Worm (Caenorhabditis elegans) whole organism, late embryonic: ENCODE data around the gene C16C8.10.

Experiments used
- C08G9.2 ChIP-seq: sonication (generic microtip); optimal IDR thresholded peaks from 2 replicates; lab custom pipeline; 2016; ENCODE audit warnings: mild to moderate bottlenecking, missing genetic modification characterization, moderate library complexity, missing compliant biosample characterization
- ahr-1 ChIP-seq: sonication (generic microtip); optimal IDR thresholded peaks from 2 replicates; lab custom pipeline; 2016; ENCODE audit warnings: missing genetic modification characterization, missing compliant biosample characterization
- ama-1 ChIP-seq: fragments of 150-350 bp; optimal IDR thresholded peaks from 2 replicates; lab custom pipeline; 2014
- ceh-2 ChIP-seq: sonication (generic microtip); optimal IDR thresholded peaks from 2 replicates; lab custom pipeline; 2016; ENCODE audit warnings: missing genotype, missing genetic modification characterization, missing compliant biosample characterization
- pqm-1 ChIP-seq: sonication (generic microtip); optimal IDR thresholded peaks from 2 replicates; lab custom pipeline; 2016; ENCODE audit warnings: missing genetic modification characterization, missing compliant biosample characterization
- ref-2 ChIP-seq: sonication (generic microtip); optimal IDR thresholded peaks from 2 replicates; lab custom pipeline; 2016; ENCODE audit warnings: missing genetic modification characterization, missing compliant biosample characterization

- TF ChIP-seq ama-1 (lab: Kevin White, UChicago) (no peak), C08G9.2 (peak; percentile 90), ahr-1 (tag; lab: Kevin White, UChicago) (peak; percentile 58), ceh-2 (tag; lab: Kevin White, UChicago) (peak; percentile 86), pqm-1 (no peak), ref-2 (tag; lab: Kevin White, UChicago) (peak; percentile 76)
Observed at ce11 chrII:3502520-3503323, 38.2 kb upstream of the C16C8.10 start, which contains the start of the genes col-71 and Y49F6B.2.
